Fruit fly (Drosophila melanogaster) whole organism, embryonic: Measurements from ENCODE around the gene CG14082.

Source experiments
- Atf6 ChIP-seq: fragments of 200-800 bp; sonication (Bioruptor generic); IDR thresholded peaks from 2 replicates; pipeline ENCODE4 v1.3.6; 2022; ENCODE audit warnings: missing biosample characterization, missing genetic modification characterization
- B-H1 ChIP-seq: fragments of 200-800 bp; sonication (Bioruptor generic); IDR thresholded peaks from 3 replicates; pipeline ENCODE4 v1.3.6; 2022; ENCODE audit warnings: missing biosample characterization, missing genetic modification characterization
- BtbVII ChIP-seq: fragments of 200-800 bp; sonication (Bioruptor generic); optimal IDR thresholded peaks from 3 replicates; lab custom pipeline; 2017; ENCODE audit warnings: missing biosample characterization, mild to moderate bottlenecking, missing genetic modification characterization
- CG10959 ChIP-seq: fragments of 200-800 bp; sonication (Bioruptor generic); IDR thresholded peaks from 2 replicates; pipeline ENCODE4 v1.3.6; 2022; ENCODE audit warnings: missing biosample characterization, missing genetic modification characterization
- CG11085 ChIP-seq: fragments of 200-800 bp; sonication (Bioruptor generic); IDR thresholded peaks from 2 replicates; pipeline ENCODE4 v1.3.6; 2022; ENCODE audit warnings: missing biosample characterization, missing genetic modification characterization
- CG11247 ChIP-seq: fragments of 200-800 bp; sonication (Bioruptor generic); IDR thresholded peaks from 2 replicates; pipeline ENCODE4 v1.3.6; 2022; ENCODE audit warnings: missing biosample characterization, missing genetic modification characterization
- CG12155 ChIP-seq: fragments of 200-800 bp; sonication (Bioruptor generic); optimal IDR thresholded peaks from 3 replicates; lab custom pipeline; 2016; ENCODE audit warnings: missing biosample characterization, missing genetic modification characterization
- CG12219 ChIP-seq: fragments of 200-800 bp; sonication (Bioruptor generic); optimal IDR thresholded peaks from 3 replicates; lab custom pipeline; 2018; ENCODE audit warnings: missing biosample characterization, mild to moderate bottlenecking, missing genetic modification characterization
- CG12659 ChIP-seq: fragments of 200-800 bp; sonication (Bioruptor generic); optimal IDR thresholded peaks from 3 replicates; lab custom pipeline; 2017; ENCODE audit warnings: mild to moderate bottlenecking, missing biosample characterization, missing genetic modification reagents, missing genetic modification characterization
- CG13424 ChIP-seq: fragments of 200-800 bp; sonication (Bioruptor generic); optimal IDR thresholded peaks from 2 replicates; lab custom pipeline; 2019; ENCODE audit warnings: missing biosample characterization, mild to moderate bottlenecking, missing genetic modification characterization, moderate library complexity
- CG14667 ChIP-seq: fragments of 200-800 bp; sonication (Bioruptor generic); IDR thresholded peaks from 2 replicates; pipeline ENCODE4 v1.3.6; 2022; ENCODE audit warnings: missing biosample characterization, missing genetic modification characterization
- CG14710 ChIP-seq: fragments of 200-800 bp; sonication (Bioruptor generic); optimal IDR thresholded peaks from 3 replicates; lab custom pipeline; 2019; ENCODE audit warnings: missing biosample characterization, mild to moderate bottlenecking, missing genetic modification characterization, moderate library complexity
- CG17359 ChIP-seq: fragments of 200-800 bp; sonication (Bioruptor generic); optimal IDR thresholded peaks from 3 replicates; lab custom pipeline; 2018; ENCODE audit warnings: missing biosample characterization, mild to moderate bottlenecking, missing genetic modification characterization, moderate library complexity
- CG2678 ChIP-seq: fragments of 200-800 bp; sonication (Bioruptor generic); optimal IDR thresholded peaks from 3 replicates; lab custom pipeline; 2019; ENCODE audit warnings: missing biosample characterization, mild to moderate bottlenecking, missing genetic modification characterization, moderate library complexity
- CG32767 ChIP-seq: fragments of 200-800 bp; sonication (Bioruptor generic); IDR thresholded peaks from 2 replicates; pipeline ENCODE4 v1.3.6; 2022; ENCODE audit warnings: missing biosample characterization, missing genetic modification characterization
- CG33557 ChIP-seq: fragments of 200-800 bp; sonication (Bioruptor generic); optimal IDR thresholded peaks from 2 replicates; lab custom pipeline; 2019; ENCODE audit warnings: missing biosample characterization, mild to moderate bottlenecking, missing genetic modification characterization, moderate library complexity
- CG34224 ChIP-seq: fragments of 200-800 bp; sonication (Bioruptor generic); IDR thresholded peaks from 3 replicates; pipeline ENCODE4 v1.3.6; 2022; ENCODE audit warnings: missing biosample characterization, missing genetic modification characterization; ENCODE audit not compliant: partially characterized antibody
- CG4328 ChIP-seq: fragments of 200-800 bp; sonication (Bioruptor generic); optimal IDR thresholded peaks from 3 replicates; lab custom pipeline; 2017; ENCODE audit warnings: missing biosample characterization, missing genetic modification reagents, missing genetic modification characterization
- CG4404 ChIP-seq: fragments of 200-800 bp; sonication (Bioruptor generic); IDR thresholded peaks from 2 replicates; pipeline ENCODE4 v1.3.6; 2022; ENCODE audit warnings: missing biosample characterization, missing genetic modification characterization
- CG8359 ChIP-seq: fragments of 200-800 bp; sonication (Bioruptor generic); optimal IDR thresholded peaks from 2 replicates; lab custom pipeline; 2017; ENCODE audit warnings: missing biosample characterization, mild to moderate bottlenecking, missing genetic modification characterization, borderline replicate concordance
- CkIIα-i1 ChIP-seq: fragments of 200-800 bp; sonication (Bioruptor generic); IDR thresholded peaks from 2 replicates; pipeline ENCODE4 v1.3.6; 2022; ENCODE audit warnings: missing biosample characterization, missing genetic modification characterization
- D ChIP-seq, 2 experiments: fragments of 200-800 bp in 1 of 2; fragments of >200 bp in 1 of 2; sonication (Bioruptor generic) in 1 of 2; optimal IDR thresholded peaks; 2 replicates in 1 of 2; 3 replicates in 1 of 2; lab custom pipeline; 2017; ENCODE audit warnings: mild to moderate bottlenecking in 1 of 2, missing biosample characterization in 1 of 2, missing genetic modification characterization in 1 of 2, missing genetic modification reagents in 1 of 2
- Deaf1 ChIP-seq: fragments of 200-800 bp; optimal IDR thresholded peaks from 3 replicates; lab custom pipeline; 2019; ENCODE audit warnings: missing biosample characterization, mild to moderate bottlenecking, missing genetic modification characterization, moderate library complexity
- Dip3 ChIP-seq: fragments of 200-800 bp; sonication (Bioruptor generic); optimal IDR thresholded peaks from 3 replicates; lab custom pipeline; 2016; ENCODE audit warnings: missing biosample characterization, missing genetic modification characterization
- Ets97D ChIP-seq: fragments of 200-800 bp; sonication (Bioruptor generic); optimal IDR thresholded peaks from 3 replicates; lab custom pipeline; 2016; ENCODE audit warnings: missing biosample characterization, missing genetic modification characterization
- Hr39 ChIP-seq: fragments of >200 bp; optimal IDR thresholded peaks from 2 replicates; lab custom pipeline; 2017
- Lim3 ChIP-seq: fragments of 200-800 bp; sonication (Bioruptor generic); IDR thresholded peaks from 2 replicates; pipeline ENCODE4 v1.3.6; 2022; ENCODE audit warnings: missing biosample characterization, missing genetic modification characterization
- Pdp1 ChIP-seq, 2 experiments: fragments of 200-800 bp; sonication (Bioruptor generic); optimal IDR thresholded peaks; 3 replicates each; lab custom pipeline; 2016; ENCODE audit warnings: missing biosample characterization in 2 of 2, missing genetic modification characterization in 2 of 2, mild to moderate bottlenecking in 1 of 2, moderate library complexity in 1 of 2
- Ssrp ChIP-seq: fragments of 200-800 bp; sonication (Bioruptor generic); optimal IDR thresholded peaks from 2 replicates; lab custom pipeline; 2018; ENCODE audit warnings: missing biosample characterization, mild to moderate bottlenecking, missing genetic modification characterization, moderate library complexity
- Usf ChIP-seq: fragments of 200-800 bp; sonication (Bioruptor generic); optimal IDR thresholded peaks from 2 replicates; lab custom pipeline; 2017; ENCODE audit warnings: missing genotype, missing biosample characterization, missing genetic modification characterization
- ac ChIP-seq: fragments of 200-800 bp; sonication (Bioruptor generic); optimal IDR thresholded peaks from 3 replicates; lab custom pipeline; 2017; ENCODE audit warnings: missing biosample characterization, mild to moderate bottlenecking, missing genetic modification characterization
- corto ChIP-seq: fragments of 200-800 bp; sonication (Bioruptor generic); optimal IDR thresholded peaks from 2 replicates; lab custom pipeline; 2016; ENCODE audit warnings: missing biosample characterization, mild to moderate bottlenecking, missing genetic modification characterization, moderate library complexity
- crol ChIP-seq: fragments of 200-800 bp; sonication (Bioruptor generic); IDR thresholded peaks from 2 replicates; pipeline ENCODE4 v1.3.6; 2022; ENCODE audit warnings: missing biosample characterization, missing genetic modification characterization
- eve ChIP-seq, 2 experiments: fragments of >200 bp; optimal IDR thresholded peaks; 2 replicates each; lab custom pipeline; 2017; ENCODE audit warnings: missing biosample characterization in 2 of 2, missing genetic modification characterization in 2 of 2
- exex ChIP-seq: fragments of 200-800 bp; sonication (Bioruptor generic); optimal IDR thresholded peaks from 4 replicates; lab custom pipeline; 2018; ENCODE audit warnings: missing biosample characterization, mild to moderate bottlenecking, missing genetic modification characterization, moderate library complexity
- gcm ChIP-seq: fragments of 200-800 bp; sonication (Bioruptor generic); optimal IDR thresholded peaks from 2 replicates; lab custom pipeline; 2019; ENCODE audit warnings: missing biosample characterization, mild to moderate bottlenecking, missing genetic modification characterization, moderate library complexity
- gcm2 ChIP-seq: fragments of 200-800 bp; sonication (Bioruptor generic); optimal IDR thresholded peaks from 2 replicates; lab custom pipeline; 2016; ENCODE audit warnings: missing biosample characterization, missing genetic modification characterization
- gem ChIP-seq: fragments of 200-800 bp; sonication (Bioruptor generic); optimal IDR thresholded peaks from 2 replicates; lab custom pipeline; 2019; ENCODE audit warnings: missing biosample characterization, mild to moderate bottlenecking, missing genetic modification characterization, moderate library complexity
- gsb-n ChIP-seq: fragments of 200-800 bp; sonication (Bioruptor generic); optimal IDR thresholded peaks from 3 replicates; lab custom pipeline; 2018; ENCODE audit warnings: missing biosample characterization, mild to moderate bottlenecking, missing genetic modification characterization
- hb ChIP-seq: fragments of 200-800 bp; sonication (Bioruptor generic); IDR thresholded peaks from 3 replicates; pipeline ENCODE4 v1.3.6; 2022; ENCODE audit warnings: missing biosample characterization, missing genetic modification characterization; ENCODE audit not compliant: partially characterized antibody
- jigr1 ChIP-seq: fragments of 200-800 bp; sonication (Bioruptor generic); IDR thresholded peaks from 3 replicates; pipeline ENCODE4 v1.3.6; 2022; ENCODE audit warnings: missing biosample characterization, missing genetic modification characterization
- lmd ChIP-seq: fragments of 200-800 bp; sonication (Bioruptor generic); IDR thresholded peaks from 2 replicates; pipeline ENCODE4 v1.3.6; 2022; ENCODE audit warnings: missing biosample characterization, missing genetic modification characterization
- nmo ChIP-seq: fragments of 200-800 bp; sonication (Bioruptor generic); optimal IDR thresholded peaks from 2 replicates; lab custom pipeline; 2018; ENCODE audit warnings: missing biosample characterization, mild to moderate bottlenecking, missing genetic modification characterization, moderate library complexity
- sd ChIP-seq: fragments of 200-800 bp; sonication (Bioruptor generic); optimal IDR thresholded peaks from 3 replicates; lab custom pipeline; 2018; ENCODE audit warnings: missing biosample characterization, mild to moderate bottlenecking, missing genetic modification characterization, moderate library complexity
- sug ChIP-seq: fragments of 200-800 bp; optimal IDR thresholded peaks from 2 replicates; lab custom pipeline; 2019; ENCODE audit warnings: missing biosample characterization, mild to moderate bottlenecking, missing genetic modification characterization, moderate library complexity
- tna ChIP-seq: fragments of 200-800 bp; sonication (Bioruptor generic); IDR thresholded peaks from 2 replicates; pipeline ENCODE4 v1.3.6; 2022; ENCODE audit warnings: missing biosample characterization, missing genetic modification characterization; ENCODE audit not compliant: partially characterized antibody
- usp ChIP-seq: fragments of >200 bp; optimal IDR thresholded peaks from 2 replicates; lab custom pipeline; 2017; ENCODE audit warnings: missing biosample characterization, missing genetic modification characterization
- wdn ChIP-seq: fragments of 200-800 bp; sonication (Bioruptor generic); IDR thresholded peaks from 2 replicates; pipeline ENCODE4 v1.3.6; 2022; ENCODE audit warnings: missing biosample characterization, missing genetic modification characterization

CG14082 gene

DNA sequence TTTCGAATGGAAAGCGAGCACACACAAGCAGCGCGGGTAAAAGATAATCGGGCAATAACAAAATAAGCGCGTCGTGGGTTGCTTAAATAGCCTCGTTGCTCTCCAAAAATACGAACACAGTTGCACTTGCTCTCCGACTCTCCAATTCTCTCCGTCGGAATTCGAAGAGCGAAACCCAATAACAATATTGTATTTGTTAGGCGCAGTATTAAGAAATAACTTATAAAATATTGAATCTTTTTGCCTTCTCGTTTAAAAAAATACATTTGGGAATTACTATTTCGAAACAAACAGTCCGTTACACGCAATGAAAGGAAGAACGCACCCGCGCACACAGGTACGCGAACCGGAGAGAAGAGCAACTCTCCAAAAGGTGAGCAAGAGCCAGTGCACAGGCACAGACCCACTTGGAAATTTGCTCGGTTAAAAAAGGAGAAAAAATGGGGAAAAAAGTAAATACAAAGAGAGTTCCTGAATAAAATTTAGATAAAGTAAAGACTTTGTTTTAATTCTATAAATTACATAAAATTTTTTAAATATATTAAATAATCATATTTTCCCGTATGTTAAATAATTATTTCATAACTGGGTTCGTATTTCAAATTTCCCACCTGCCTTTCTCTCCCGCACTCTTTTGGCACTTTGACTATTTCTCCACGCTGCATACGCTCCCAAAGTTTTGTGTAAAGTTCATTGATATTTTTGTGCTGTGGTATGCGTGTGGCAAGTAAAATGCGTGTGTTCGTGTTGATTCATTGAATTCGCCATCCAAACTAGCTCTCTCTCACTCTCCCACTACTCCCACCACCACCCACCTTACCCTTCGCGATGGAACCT is 52.2 kb downstream of the CG14082 start, which contains the start of gene Mkp3 (continued):
- TF ChIP-seq CG12219 (GFP tag; lab: Kevin White, UChicago) (peak; percentile 82), Ssrp (tag; lab: Kevin White, UChicago) (peak; percentile 79), CG11085 (peak; percentile 78), CG12155 (GFP tag; lab: Kevin White, UChicago) (peak; percentile 72), BtbVII (GFP tag; lab: Kevin White, UChicago) (peak; percentile 93), Pdp1 (GFP tag; optimal IDR thresholded peaks at IDR 0.05; lab: Kevin White, UChicago) (peak in 1 of 2 experiments; percentile 29), CG11247 (GFP tag; lab: Robert Waterston, UW) (peak; percentile 82), B-H1 (GFP tag; lab: Robert Waterston, UW) (peak; percentile 79; the same call in 2 of the 3 replicates), CG32767 (GFP tag; lab: Robert Waterston, UW) (peak; percentile 95), gsb-n (peak; percentile 87), hb (GFP tag; lab: Robert Waterston, UW) (no peak), tna (no peak; the same call in 1 of the 2 replicates), sug (peak; percentile 90), Hr39 (lab: Kevin White, UChicago) (no peak), sd (tag; lab: Kevin White, UChicago) (peak; percentile 68), CG33557 (GFP tag; lab: Kevin White, UChicago) (peak; percentile 70), CG17359 (tag; lab: Kevin White, UChicago) (peak; percentile 89), CG4328 (GFP tag; lab: Kevin White, UChicago) (peak; percentile 86), gcm (GFP tag; lab: Kevin White, UChicago) (peak; percentile 90), CG14667 (peak; percentile 81), lmd (GFP tag; lab: Robert Waterston, UW) (peak; percentile 89), wdn (GFP tag; lab: Robert Waterston, UW) (peak; percentile 89), exex (peak; percentile 63), jigr1 (GFP tag; lab: Robert Waterston, UW) (no peak), gcm2 (GFP tag; lab: Kevin White, UChicago) (peak; percentile 14), D (optimal IDR thresholded peaks at IDR 0.05; lab: Kevin White, UChicago) (no peak), D (GFP tag; optimal IDR thresholded peaks at IDR 0.05; lab: Kevin White, UChicago) (peak; percentile 85), gem (tag; lab: Kevin White, UChicago) (peak; percentile 95), nmo (GFP tag; lab: Kevin White, UChicago) (peak; percentile 89), CG34224 (GFP tag; lab: Robert Waterston, UW) (no peak), CG2678 (tag; lab: Kevin White, UChicago) (peak; percentile 96), Dip3 (GFP tag; lab: Kevin White, UChicago) (no peak), Usf (peak; percentile 64), CkIIα-i1 (GFP tag; lab: Robert Waterston, UW) (peak; percentile 52; the same call in 1 of the 2 replicates), CG13424 (peak; percentile 94), ac (GFP tag; lab: Kevin White, UChicago) (no peak), eve (GFP tag; optimal IDR thresholded peaks at IDR 0.05; lab: Kevin White, UChicago) (peak in 1 of 2 experiments; percentile 75), Deaf1 (tag; lab: Kevin White, UChicago) (peak; percentile 63), CG4404 (peak; percentile 74), corto (GFP tag; lab: Kevin White, UChicago) (peak; percentile 59), CG14710 (peak; percentile 74), Lim3 (GFP tag; lab: Robert Waterston, UW) (0 out of 2 replicates have a peak, but pooled peaks have one; percentile 6), usp (no peak), crol (GFP tag; lab: Robert Waterston, UW) (peak; percentile 88), CG10959 (GFP tag; lab: Robert Waterston, UW) (peak; percentile 51), Ets97D (GFP tag; lab: Kevin White, UChicago) (no peak), CG12659 (peak; percentile 95), Atf6 (GFP tag; lab: Robert Waterston, UW) (peak; percentile 95), CG8359 (GFP tag; lab: Kevin White, UChicago) (peak; percentile 49)
